Fruit fly (Drosophila melanogaster): ENCODE results near the gene CG13101.
A peak's percentile ranks its signal among the peaks of the same experiment; 100 is the strongest.

CG13101 gene

dm6 chr2L:8959001-8959461 is 25.6 kb downstream of the CG13101 start, which contains the start of gene CG31886 (continued):
- TF ChIP-seq CG6689 (GFP tag; IDR thresholded peaks at IDR 0.05), result no peak
- peak in 1 of 3 experiments; percentile 17 for TF ChIP-seq lola (GFP tag; optimal IDR thresholded peaks at IDR 0.05)
- TF ChIP-seq CG17385 (GFP tag; optimal IDR thresholded peaks at IDR 0.05), result no peak
- peak; percentile 3 for TF ChIP-seq CG10267 (tag; optimal IDR thresholded peaks at IDR 0.05)
- no peak for TF ChIP-seq onecut (GFP tag; IDR thresholded peaks at IDR 0.05)
- no peak for TF ChIP-seq CG3847 (GFP tag; IDR thresholded peaks at IDR 0.05)
- TF ChIP-seq hth (optimal IDR thresholded peaks at IDR 0.05), result no peak
- TF ChIP-seq dmrt11E (tag; optimal IDR thresholded peaks at IDR 0.05), result peak; percentile 70
- peak; percentile 49; the same call in 1 of the 2 replicates for TF ChIP-seq CG17328 (GFP tag; IDR thresholded peaks at IDR 0.05)
- TF ChIP-seq Antp (GFP tag; optimal IDR thresholded peaks at IDR 0.05), result no peak
- TF ChIP-seq vvl (GFP tag; IDR thresholded peaks at IDR 0.05), result no peak; the same call in 1 of the 2 replicates
- peak; percentile 55; the same call in 1 of the 2 replicates for TF ChIP-seq Xrp1 (GFP tag; IDR thresholded peaks at IDR 0.05)
- TF ChIP-seq YL-1 (GFP tag; optimal IDR thresholded peaks at IDR 0.05), result no peak
- TF ChIP-seq grau (tag; optimal IDR thresholded peaks at IDR 0.05), result peak; percentile 6
- no peak for TF ChIP-seq CG17612 (GFP tag; IDR thresholded peaks at IDR 0.05)
- no peak for TF ChIP-seq CG10654 (GFP tag; optimal IDR thresholded peaks at IDR 0.05)
- TF ChIP-seq CG4282 (GFP tag; optimal IDR thresholded peaks at IDR 0.05), result no peak
- TF ChIP-seq Oaz (GFP tag; IDR thresholded peaks at IDR 0.05), result no peak
- TF ChIP-seq exex (tag; optimal IDR thresholded peaks at IDR 0.05), result peak; percentile 34
- TF ChIP-seq caup (GFP tag; optimal IDR thresholded peaks at IDR 0.05; ENCODE audit: severe bottlenecking), result peak; percentile 18
- TF ChIP-seq stc (GFP tag; IDR thresholded peaks at IDR 0.05), result 0 out of 2 replicates have a peak, but pooled peaks have one; percentile 52
- no peak for TF ChIP-seq CG6254 (GFP tag; optimal IDR thresholded peaks at IDR 0.05)
- peak; percentile 55 for TF ChIP-seq lab (GFP tag; optimal IDR thresholded peaks at IDR 0.05)
- TF ChIP-seq Side (GFP tag; optimal IDR thresholded peaks at IDR 0.05), result no peak
- TF ChIP-seq CG11695 (GFP tag; IDR thresholded peaks at IDR 0.05), result 0 out of 3 replicates have a peak, but pooled peaks have one; percentile 36
- no peak for TF ChIP-seq Nf-YC (tag; optimal IDR thresholded peaks at IDR 0.05)
- TF ChIP-seq Atf-2 (GFP tag; optimal IDR thresholded peaks at IDR 0.05), result no peak
- TF ChIP-seq Lhr (GFP tag; optimal IDR thresholded peaks at IDR 0.05), result no peak
- TF ChIP-seq Adf1 (GFP tag; IDR thresholded peaks at IDR 0.05), result no peak; the same call in 1 of the 2 replicates
- TF ChIP-seq CG32532 (GFP tag; IDR thresholded peaks at IDR 0.05), result peak; percentile 43; the same call in 1 of the 2 replicates
- TF ChIP-seq cad (GFP tag; optimal IDR thresholded peaks at IDR 0.05), result no peak
- TF ChIP-seq CG12071 (GFP tag; optimal IDR thresholded peaks at IDR 0.05), result no peak
- no peak for TF ChIP-seq Fer2 (tag; optimal IDR thresholded peaks at IDR 0.05)
- TF ChIP-seq CG9215 (GFP tag; IDR thresholded peaks at IDR 0.05), result no peak
- TF ChIP-seq kah (GFP tag; optimal IDR thresholded peaks at IDR 0.05), result no peak
- TF ChIP-seq toy (GFP tag; IDR thresholded peaks at IDR 0.05), result no peak
- TF ChIP-seq CG17361 (GFP tag; IDR thresholded peaks at IDR 0.05), result no peak
- TF ChIP-seq CG10462 (GFP tag; optimal IDR thresholded peaks at IDR 0.05), result no peak
- TF ChIP-seq jumu (GFP tag; optimal IDR thresholded peaks at IDR 0.05), result no peak
- TF ChIP-seq nau (GFP tag; optimal IDR thresholded peaks at IDR 0.05), result no peak
- TF ChIP-seq chm (GFP tag; IDR thresholded peaks at IDR 0.05), result no peak
- TF ChIP-seq tll (GFP tag; optimal IDR thresholded peaks at IDR 0.05), result no peak
- no peak for TF ChIP-seq danr (GFP tag; IDR thresholded peaks at IDR 0.05)
- TF ChIP-seq CG5245 (GFP tag; optimal IDR thresholded peaks at IDR 0.05), result no peak
- TF ChIP-seq cwo (GFP tag; optimal IDR thresholded peaks at IDR 0.05), result no peak
- TF ChIP-seq knrl (GFP tag; IDR thresholded peaks at IDR 0.05; ENCODE audit: partially characterized antibody), result no peak
- TF ChIP-seq CG4707 (GFP tag; optimal IDR thresholded peaks at IDR 0.05), result no peak
- no peak for TF ChIP-seq ERR (GFP tag; optimal IDR thresholded peaks at IDR 0.05)
- TF ChIP-seq B-H1 (GFP tag; IDR thresholded peaks at IDR 0.05), result no peak; the same call in 2 of the 3 replicates
- no peak for TF ChIP-seq al (GFP tag; IDR thresholded peaks at IDR 0.05)
- TF ChIP-seq CG12769 (tag; optimal IDR thresholded peaks at IDR 0.05), result no peak
